Fruit fly (Drosophila melanogaster) whole organism, embryonic: ENCODE results near the gene CG42728.

Source experiments
- Atf3 ChIP-seq: fragments of 200-800 bp; sonication (Bioruptor generic); optimal IDR thresholded peaks from 3 replicates; lab custom pipeline; 2016; ENCODE audit warnings: missing biosample characterization, missing genetic modification characterization
- CG10431 ChIP-seq: fragments of 200-800 bp; sonication (Bioruptor generic); optimal IDR thresholded peaks from 3 replicates; lab custom pipeline; 2018; ENCODE audit warnings: missing biosample characterization, mild to moderate bottlenecking, missing genetic modification characterization
- CG11456 ChIP-seq: fragments of 200-800 bp; sonication (Bioruptor generic); IDR thresholded peaks from 3 replicates; pipeline ENCODE4 v1.3.6; 2022; ENCODE audit warnings: missing biosample characterization, missing genetic modification characterization
- CG12236 ChIP-seq: fragments of 200-800 bp; sonication (Bioruptor generic); optimal IDR thresholded peaks from 2 replicates; lab custom pipeline; 2016; ENCODE audit warnings: missing biosample characterization, missing genetic modification characterization
- CG12299 ChIP-seq: fragments of 200-800 bp; sonication (Bioruptor generic); optimal IDR thresholded peaks from 2 replicates; lab custom pipeline; 2018; ENCODE audit warnings: missing biosample characterization, mild to moderate bottlenecking, missing genetic modification characterization
- CG13296 ChIP-seq: fragments of 200-800 bp; sonication (Bioruptor generic); optimal IDR thresholded peaks from 3 replicates; lab custom pipeline; 2018; ENCODE audit warnings: missing biosample characterization, mild to moderate bottlenecking, missing genetic modification characterization
- CG14710 ChIP-seq: fragments of 200-800 bp; sonication (Bioruptor generic); optimal IDR thresholded peaks from 3 replicates; lab custom pipeline; 2019; ENCODE audit warnings: missing biosample characterization, mild to moderate bottlenecking, missing genetic modification characterization, moderate library complexity
- CG15696 ChIP-seq: fragments of 200-800 bp; sonication (Bioruptor generic); optimal IDR thresholded peaks from 2 replicates; lab custom pipeline; 2019; ENCODE audit warnings: missing biosample characterization, mild to moderate bottlenecking, missing genetic modification characterization, moderate library complexity
- CG17612 ChIP-seq: fragments of 200-800 bp; sonication (Bioruptor generic); IDR thresholded peaks from 2 replicates; pipeline ENCODE4 v1.3.6; 2022; ENCODE audit warnings: missing biosample characterization, missing genetic modification characterization
- CG18764 ChIP-seq: fragments of 200-800 bp; sonication (Bioruptor generic); optimal IDR thresholded peaks from 3 replicates; lab custom pipeline; 2016; ENCODE audit warnings: missing biosample characterization, missing genetic modification characterization
- CG31224 ChIP-seq: fragments of 200-800 bp; sonication (Bioruptor generic); IDR thresholded peaks from 2 replicates; pipeline ENCODE4 v1.3.6; 2022; ENCODE audit warnings: missing biosample characterization, missing genetic modification characterization
- CG34224 ChIP-seq: fragments of 200-800 bp; sonication (Bioruptor generic); IDR thresholded peaks from 3 replicates; pipeline ENCODE4 v1.3.6; 2022; ENCODE audit warnings: missing biosample characterization, missing genetic modification characterization; ENCODE audit not compliant: partially characterized antibody
- CG34422 ChIP-seq: fragments of 200-800 bp; sonication (Bioruptor generic); IDR thresholded peaks from 3 replicates; pipeline ENCODE4 v1.3.6; 2022; ENCODE audit warnings: missing biosample characterization, missing genetic modification characterization
- CG3847 ChIP-seq: fragments of 200-800 bp; sonication (Bioruptor generic); IDR thresholded peaks from 2 replicates; pipeline ENCODE4 v1.3.6; 2022; ENCODE audit warnings: missing biosample characterization, missing genetic modification characterization
- CG6854 ChIP-seq: fragments of 200-800 bp; sonication (Bioruptor generic); optimal IDR thresholded peaks from 3 replicates; lab custom pipeline; 2017; ENCODE audit warnings: missing biosample characterization, mild to moderate bottlenecking, missing genetic modification characterization
- D19B ChIP-seq: fragments of 200-800 bp; sonication (Bioruptor generic); optimal IDR thresholded peaks from 2 replicates; lab custom pipeline; 2017; ENCODE audit warnings: missing biosample characterization, mild to moderate bottlenecking, missing genetic modification characterization
- Dek ChIP-seq: fragments of 200-800 bp; sonication (Bioruptor generic); optimal IDR thresholded peaks from 3 replicates; lab custom pipeline; 2019; ENCODE audit warnings: missing biosample characterization, mild to moderate bottlenecking, missing genetic modification characterization, moderate library complexity
- Doc2 ChIP-seq: fragments of 200-800 bp; sonication (Bioruptor generic); IDR thresholded peaks from 2 replicates; pipeline ENCODE4 v1.3.6; 2022; ENCODE audit warnings: missing biosample characterization, missing genetic modification characterization
- Doc3 ChIP-seq: fragments of 200-800 bp; sonication (Bioruptor generic); IDR thresholded peaks from 3 replicates; pipeline ENCODE4 v1.3.6; 2022; ENCODE audit warnings: missing biosample characterization, missing genetic modification characterization; ENCODE audit not compliant: partially characterized antibody
- H2.0 ChIP-seq: fragments of 200-800 bp; sonication (Bioruptor generic); IDR thresholded peaks from 2 replicates; pipeline ENCODE4 v1.3.6; 2022; ENCODE audit warnings: missing biosample characterization, missing genetic modification characterization
- Lhr ChIP-seq: fragments of 200-800 bp; sonication (Bioruptor generic); optimal IDR thresholded peaks from 3 replicates; lab custom pipeline; 2017; ENCODE audit warnings: mild to moderate bottlenecking, missing biosample characterization, missing genetic modification reagents, missing genetic modification characterization
- Lim3 ChIP-seq: fragments of 200-800 bp; sonication (Bioruptor generic); IDR thresholded peaks from 2 replicates; pipeline ENCODE4 v1.3.6; 2022; ENCODE audit warnings: missing biosample characterization, missing genetic modification characterization
- NK7.1 ChIP-seq: fragments of 200-800 bp; sonication (Bioruptor generic); optimal IDR thresholded peaks from 3 replicates; lab custom pipeline; 2016; ENCODE audit warnings: missing biosample characterization, missing genetic modification characterization
- Nf-YB ChIP-seq: fragments of 200-800 bp; sonication (Bioruptor generic); optimal IDR thresholded peaks from 3 replicates; lab custom pipeline; 2019; ENCODE audit warnings: missing biosample characterization, mild to moderate bottlenecking, missing genetic modification characterization, moderate library complexity
- Sox100B ChIP-seq: fragments of 200-800 bp; sonication (Bioruptor generic); optimal IDR thresholded peaks from 3 replicates; lab custom pipeline; 2018; ENCODE audit warnings: missing biosample characterization, mild to moderate bottlenecking, missing genetic modification characterization
- Taf1 ChIP-seq: fragments of 200-800 bp; sonication (Bioruptor generic); IDR thresholded peaks from 2 replicates; pipeline ENCODE4 v1.3.6; 2022; ENCODE audit warnings: missing biosample characterization, missing genetic modification characterization
- Xrp1 ChIP-seq: fragments of 200-800 bp; sonication (Bioruptor generic); IDR thresholded peaks from 2 replicates; pipeline ENCODE4 v1.3.6; 2022; ENCODE audit warnings: missing biosample characterization, missing genetic modification characterization
- aop ChIP-seq: fragments of 200-800 bp; sonication (Bioruptor generic); IDR thresholded peaks from 2 replicates; pipeline ENCODE4 v1.3.6; 2022; ENCODE audit warnings: missing biosample characterization, missing genetic modification characterization
- cato ChIP-seq: fragments of 200-800 bp; sonication (Bioruptor generic); optimal IDR thresholded peaks from 2 replicates; lab custom pipeline; 2016; ENCODE audit warnings: missing biosample characterization, missing genetic modification characterization, borderline replicate concordance
- dati ChIP-seq: fragments of 200-800 bp; sonication (Bioruptor generic); IDR thresholded peaks from 2 replicates; pipeline ENCODE4 v1.3.6; 2022; ENCODE audit warnings: missing biosample characterization, missing genetic modification characterization
- disco-r ChIP-seq: fragments of 200-800 bp; sonication (Bioruptor generic); optimal IDR thresholded peaks from 2 replicates; lab custom pipeline; 2016; ENCODE audit warnings: missing biosample characterization, missing genetic modification characterization
- dmrt11E ChIP-seq: fragments of 200-800 bp; sonication (Bioruptor generic); optimal IDR thresholded peaks from 3 replicates; lab custom pipeline; 2018; ENCODE audit warnings: missing biosample characterization, mild to moderate bottlenecking, missing genetic modification characterization, moderate library complexity
- exex ChIP-seq: fragments of 200-800 bp; sonication (Bioruptor generic); optimal IDR thresholded peaks from 4 replicates; lab custom pipeline; 2018; ENCODE audit warnings: missing biosample characterization, mild to moderate bottlenecking, missing genetic modification characterization, moderate library complexity
- gsb-n ChIP-seq: fragments of 200-800 bp; sonication (Bioruptor generic); optimal IDR thresholded peaks from 3 replicates; lab custom pipeline; 2018; ENCODE audit warnings: missing biosample characterization, mild to moderate bottlenecking, missing genetic modification characterization
- hbn ChIP-seq: fragments of 200-800 bp; sonication (Bioruptor generic); IDR thresholded peaks from 2 replicates; pipeline ENCODE4 v1.3.6; 2022; ENCODE audit warnings: missing biosample characterization, missing genetic modification characterization; ENCODE audit not compliant: partially characterized antibody
- inv ChIP-seq: fragments of 200-800 bp; sonication (Bioruptor generic); IDR thresholded peaks from 2 replicates; pipeline ENCODE4 v1.3.6; 2022; ENCODE audit warnings: missing biosample characterization, missing genetic modification characterization; ENCODE audit not compliant: partially characterized antibody
- jigr1 ChIP-seq: fragments of 200-800 bp; sonication (Bioruptor generic); IDR thresholded peaks from 3 replicates; pipeline ENCODE4 v1.3.6; 2022; ENCODE audit warnings: missing biosample characterization, missing genetic modification characterization
- mam ChIP-seq: fragments of 200-800 bp; sonication (Bioruptor generic); optimal IDR thresholded peaks from 3 replicates; lab custom pipeline; 2016; ENCODE audit warnings: missing biosample characterization, missing genetic modification characterization
- nau ChIP-seq: fragments of 200-800 bp; sonication (Bioruptor generic); optimal IDR thresholded peaks from 3 replicates; lab custom pipeline; 2017; ENCODE audit warnings: missing biosample characterization, mild to moderate bottlenecking, missing genetic modification characterization, missing genetic modification reagents
- pb ChIP-seq: fragments of 200-800 bp; sonication (Bioruptor generic); optimal IDR thresholded peaks from 3 replicates; lab custom pipeline; 2016; ENCODE audit warnings: missing biosample characterization, missing genetic modification characterization
- phol ChIP-seq: fragments of 200-800 bp; sonication (Bioruptor generic); optimal IDR thresholded peaks from 3 replicates; lab custom pipeline; 2018; ENCODE audit warnings: missing biosample characterization, mild to moderate bottlenecking, missing genetic modification characterization, moderate library complexity
- prd ChIP-seq, 3 experiments: fragments of >200 bp in 2 of 3; fragments of 200-800 bp in 1 of 3; sonication (Bioruptor generic) in 1 of 3; optimal IDR thresholded peaks in 2 of 3; IDR thresholded peaks in 1 of 3; 2 replicates in 2 of 3; 3 replicates in 1 of 3; pipeline versions ENCODE4 v1.3.6 to Lab custom; 2017 to 2022; ENCODE audit warnings: missing biosample characterization in 1 of 3, missing genetic modification characterization in 1 of 3
- run ChIP-seq: fragments of 200-800 bp; sonication (Bioruptor generic); optimal IDR thresholded peaks from 3 replicates; lab custom pipeline; 2018; ENCODE audit warnings: missing biosample characterization, mild to moderate bottlenecking, missing genetic modification characterization
- sens ChIP-seq: fragments of 200-800 bp; sonication (Bioruptor generic); peaks from one replicate; lab custom pipeline; 2016; ENCODE audit warnings: missing biosample characterization, missing genetic modification characterization
- slou ChIP-seq: fragments of 200-800 bp; sonication (Bioruptor generic); optimal IDR thresholded peaks from 3 replicates; lab custom pipeline; 2016; ENCODE audit warnings: missing biosample characterization, missing genetic modification characterization
- sr ChIP-seq: fragments of 200-800 bp; sonication (Bioruptor generic); IDR thresholded peaks from 3 replicates; pipeline ENCODE4 v1.3.6; 2022; ENCODE audit warnings: missing biosample characterization, missing genetic modification characterization
- tgo ChIP-seq: fragments of 200-800 bp; sonication (Bioruptor generic); IDR thresholded peaks from 3 replicates; pipeline ENCODE4 v1.3.6; 2022; ENCODE audit warnings: missing biosample characterization, missing genetic modification characterization
- unc-4 ChIP-seq: fragments of 200-800 bp; sonication (Bioruptor generic); IDR thresholded peaks from 2 replicates; pipeline ENCODE4 v1.3.6; 2022; ENCODE audit warnings: missing biosample characterization, missing genetic modification characterization; ENCODE audit not compliant: partially characterized antibody
- unpg ChIP-seq: fragments of 200-800 bp; sonication (Bioruptor generic); optimal IDR thresholded peaks from 3 replicates; lab custom pipeline; 2018; ENCODE audit warnings: missing biosample characterization, mild to moderate bottlenecking, missing genetic modification characterization, moderate library complexity
- zf30C ChIP-seq: fragments of 200-800 bp; sonication (Bioruptor generic); optimal IDR thresholded peaks from 3 replicates; lab custom pipeline; 2018; ENCODE audit warnings: missing biosample characterization, mild to moderate bottlenecking, missing genetic modification characterization
- zfh2 ChIP-seq: fragments of 200-800 bp; sonication (Bioruptor generic); optimal IDR thresholded peaks from 2 replicates; lab custom pipeline; 2016; ENCODE audit warnings: missing biosample characterization, missing genetic modification characterization

CG42728 gene

DNA sequence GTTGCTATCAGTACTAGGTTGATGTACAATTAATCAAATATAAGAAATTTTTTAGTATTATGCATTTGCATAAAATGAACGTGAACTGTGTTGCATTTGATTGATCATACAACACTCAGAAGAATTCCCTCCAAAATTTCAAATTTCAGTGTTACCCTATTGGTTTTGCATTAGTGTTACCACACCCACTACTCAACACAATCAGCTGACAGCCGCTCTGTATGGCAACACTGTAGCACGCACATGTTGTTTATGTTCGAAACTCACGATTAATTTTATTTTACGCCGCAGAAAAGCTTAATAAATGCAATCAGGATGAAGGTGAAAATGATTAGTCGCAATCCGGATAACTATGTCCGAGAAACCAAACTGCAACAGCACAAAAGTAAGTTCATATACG is 29.3 kb downstream of the CG42728 start, which contains the start of gene CG7275 (continued):
- TF ChIP-seq phol (tag; lab: Kevin White, UChicago) (peak; percentile 33), CG18764 (GFP tag; lab: Kevin White, UChicago) (no peak), CG14710 (peak; percentile 100), CG17612 (no peak), Dek (tag; lab: Kevin White, UChicago) (no peak), CG6854 (GFP tag; lab: Kevin White, UChicago) (no peak), H2.0 (GFP tag; lab: Robert Waterston, UW) (no peak), sr (GFP tag; lab: Robert Waterston, UW) (no peak), Lim3 (GFP tag; lab: Robert Waterston, UW) (no peak), CG34224 (GFP tag; lab: Robert Waterston, UW) (peak; percentile 54), unc-4 (GFP tag; lab: Robert Waterston, UW) (peak; percentile 52; the same call in 1 of the 2 replicates), Nf-YB (GFP tag; lab: Kevin White, UChicago) (no peak), CG31224 (GFP tag; lab: Robert Waterston, UW) (no peak), CG10431 (GFP tag; lab: Kevin White, UChicago) (no peak), CG34422 (GFP tag; lab: Robert Waterston, UW) (peak; percentile 53; the same call in 1 of the 3 replicates), gsb-n (no peak), Doc3 (GFP tag; lab: Robert Waterston, UW) (no peak), prd (optimal IDR thresholded peaks at IDR 0.05; lab: Kevin White, UChicago) (no peak), prd (GFP tag; IDR thresholded peaks at IDR 0.05; lab: Robert Waterston, UW) (no peak), dati (GFP tag; lab: Robert Waterston, UW) (no peak), jigr1 (no peak), slou (GFP tag; lab: Kevin White, UChicago) (no peak), Xrp1 (GFP tag; lab: Robert Waterston, UW) (no peak), aop (no peak), tgo (GFP tag; lab: Robert Waterston, UW) (no peak), pb (GFP tag; lab: Kevin White, UChicago) (no peak), dmrt11E (tag; lab: Kevin White, UChicago) (no peak), nau (GFP tag; lab: Kevin White, UChicago) (peak; percentile 7), Sox100B (GFP tag; lab: Kevin White, UChicago) (no peak), Doc2 (GFP tag; lab: Robert Waterston, UW) (no peak), zf30C (GFP tag; lab: Kevin White, UChicago) (no peak), unpg (GFP tag; lab: Kevin White, UChicago) (no peak), inv (GFP tag; lab: Robert Waterston, UW) (no peak), CG15696 (tag; lab: Kevin White, UChicago) (no peak), sens (GFP tag; lab: Kevin White, UChicago) (peak; percentile 43), CG12236 (GFP tag; lab: Kevin White, UChicago) (no peak), NK7.1 (GFP tag; lab: Kevin White, UChicago) (no peak), cato (GFP tag; lab: Kevin White, UChicago) (no peak), run (tag; lab: Kevin White, UChicago) (no peak), hbn (GFP tag; lab: Robert Waterston, UW) (peak; percentile 30; the same call in 1 of the 2 replicates), CG13296 (GFP tag; lab: Kevin White, UChicago) (no peak), disco-r (GFP tag; lab: Kevin White, UChicago) (no peak), D19B (no peak), exex (no peak), Lhr (GFP tag; lab: Kevin White, UChicago) (peak; percentile 42), mam (GFP tag; lab: Kevin White, UChicago) (no peak), CG3847 (peak; percentile 73), CG11456 (GFP tag; lab: Robert Waterston, UW) (no peak), Taf1 (GFP tag; lab: Robert Waterston, UW) (no peak), zfh2 (GFP tag; lab: Kevin White, UChicago) (no peak), Atf3 (GFP tag; lab: Kevin White, UChicago) (no peak), CG12299 (tag; lab: Kevin White, UChicago) (no peak)
